Fruit fly (Drosophila melanogaster): ENCODE results near the gene CG12010.

The CG12010 gene

dm6 chr3L:3397849-3398248 is 23.8 kb downstream of the CG12010 start:
- no peak for TF ChIP-seq noc (tag; optimal IDR thresholded peaks at IDR 0.05)

DNA sequence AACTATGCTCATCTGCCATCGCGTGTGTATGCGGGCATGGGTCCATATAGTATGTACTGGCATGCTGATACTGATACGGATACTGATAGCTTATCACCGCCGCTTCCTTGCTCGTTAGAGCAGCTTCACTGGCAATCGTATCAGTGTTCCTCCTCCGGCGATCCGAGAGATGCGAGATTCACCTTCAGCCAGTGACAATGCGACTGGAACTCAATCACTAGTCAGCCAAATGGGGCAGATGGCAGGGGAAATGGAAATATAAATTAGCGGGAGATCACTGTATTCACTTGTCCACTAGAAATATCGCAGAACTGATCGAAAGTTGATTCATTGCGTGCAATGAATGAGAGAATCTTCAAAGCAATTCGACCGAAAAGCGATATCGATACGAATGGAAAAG is 24.4 kb downstream of the CG12010 start:
- no peak for TF ChIP-seq noc (tag; optimal IDR thresholded peaks at IDR 0.05)

DNA sequence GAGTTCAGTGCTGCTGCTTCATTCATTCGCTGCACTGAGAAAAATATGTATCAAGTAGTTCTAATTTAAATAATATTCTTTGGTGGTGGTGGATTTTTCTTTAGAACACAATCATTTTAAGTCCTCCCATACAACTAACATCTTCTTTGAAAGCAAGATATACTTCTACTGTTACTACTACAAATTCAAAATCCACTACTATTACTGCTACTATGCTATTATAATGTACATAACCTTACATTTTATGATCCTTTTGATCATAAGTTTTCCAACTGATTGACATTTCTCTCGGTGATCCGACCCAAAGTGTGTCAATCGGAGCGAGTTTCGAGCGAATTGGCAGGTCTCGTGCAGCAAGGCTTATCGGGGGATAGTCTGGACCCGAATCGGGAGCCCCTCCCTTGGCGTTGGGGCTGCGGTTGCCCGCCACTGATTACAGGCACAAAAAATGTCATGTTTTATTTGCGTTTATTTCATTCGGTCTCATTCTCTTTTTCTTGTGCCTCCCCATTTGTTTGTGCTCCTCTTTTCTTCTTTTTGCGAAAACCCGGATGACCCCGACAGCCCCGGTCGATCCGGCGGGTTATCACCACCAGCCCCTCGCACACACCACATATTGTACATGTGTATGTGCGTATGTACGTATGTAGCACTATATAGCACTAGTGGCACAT is 25.3 kb downstream of the CG12010 start:
- TF ChIP-seq noc (tag; optimal IDR thresholded peaks at IDR 0.05): peak; percentile 51

dm6 chr3L:3399923-3400309 is 25.8 kb downstream of the CG12010 start:
- TF ChIP-seq noc (tag; optimal IDR thresholded peaks at IDR 0.05): no peak

dm6 chr3L:3400555-3401198 is 26.6 kb downstream of the CG12010 start:
- no peak for TF ChIP-seq noc (tag; optimal IDR thresholded peaks at IDR 0.05)

DNA sequence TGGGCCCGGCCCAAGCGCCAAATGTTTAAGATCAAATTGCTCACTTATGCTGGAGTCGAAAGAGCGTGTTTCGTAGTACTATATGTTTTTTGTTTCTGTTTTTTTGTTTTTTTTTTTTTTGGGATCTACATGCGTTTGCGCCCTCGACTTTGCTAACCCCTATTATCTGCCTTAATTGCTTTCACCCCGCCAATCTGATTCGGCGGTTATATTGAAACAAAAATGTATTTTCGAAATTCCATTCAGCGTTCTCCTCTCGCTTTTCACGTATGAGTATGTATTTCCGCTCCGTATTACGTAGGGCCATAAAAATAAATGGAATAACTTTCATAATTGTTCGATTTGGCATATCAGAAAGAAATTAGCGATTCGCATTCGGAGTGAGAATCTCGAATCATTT is 31.5 kb downstream of the CG12010 start:
- no peak for TF ChIP-seq noc (tag; optimal IDR thresholded peaks at IDR 0.05)

DNA sequence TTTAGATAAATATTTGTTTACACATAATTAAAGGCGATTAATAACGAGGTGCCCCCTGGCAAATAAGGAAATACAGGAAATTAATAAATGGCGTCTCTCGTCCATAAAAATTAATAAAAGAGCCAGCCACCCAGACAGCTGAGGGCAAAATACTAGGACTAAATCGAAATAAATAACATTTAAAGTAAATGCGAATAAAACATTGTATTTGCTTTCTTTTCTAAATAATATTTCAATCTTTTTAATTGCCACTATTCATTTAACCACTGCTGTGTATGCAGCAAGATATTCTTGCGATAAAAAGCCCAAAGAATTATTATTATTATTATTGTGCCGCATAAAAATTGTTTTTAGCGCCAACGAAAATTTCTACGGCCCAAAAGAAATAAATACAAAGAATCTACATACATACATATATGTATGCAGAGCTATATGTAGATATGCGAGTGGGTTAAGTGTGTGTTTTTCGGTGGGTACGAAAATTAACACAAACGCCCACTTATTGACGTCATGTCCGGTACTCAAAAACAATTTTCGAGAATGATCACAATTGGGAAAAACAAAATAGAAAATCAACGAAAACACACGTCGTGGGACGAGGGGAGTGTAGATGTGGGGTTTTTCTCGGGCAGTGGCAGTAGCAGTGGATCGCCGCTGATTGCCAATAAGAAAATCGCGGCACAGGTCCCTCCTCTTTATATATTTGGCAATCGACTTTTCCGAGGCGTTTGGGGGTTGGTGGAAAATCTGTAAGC is 32.4 kb downstream of the CG12010 start:
- no peak for TF ChIP-seq noc (tag; optimal IDR thresholded peaks at IDR 0.05)

- peak; percentile 7 for TF ChIP-seq noc (tag; optimal IDR thresholded peaks at IDR 0.05)
Measured at dm6 chr3L:3407481-3407880, 33.4 kb downstream of the CG12010 start.

DNA sequence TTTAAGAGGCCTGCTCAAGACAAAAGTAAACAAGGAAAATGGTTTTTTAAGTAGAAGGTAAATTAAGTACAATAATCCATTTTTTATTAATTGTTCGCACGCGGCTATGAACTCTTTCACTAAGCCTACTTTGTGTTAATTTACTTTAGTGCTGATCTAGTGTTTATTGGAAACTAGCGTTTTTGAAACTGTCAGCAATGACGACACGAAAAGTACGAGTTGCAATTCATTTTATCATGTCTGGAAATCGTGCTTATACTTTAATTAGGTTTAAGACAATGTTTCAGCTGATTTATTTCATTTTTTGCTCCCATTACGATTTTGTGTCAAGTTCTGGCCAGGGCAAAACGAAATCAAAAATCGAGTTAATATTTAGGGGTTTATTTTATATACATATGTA is 34.1 kb downstream of the CG12010 start:
- no peak for TF ChIP-seq noc (tag; optimal IDR thresholded peaks at IDR 0.05)

DNA sequence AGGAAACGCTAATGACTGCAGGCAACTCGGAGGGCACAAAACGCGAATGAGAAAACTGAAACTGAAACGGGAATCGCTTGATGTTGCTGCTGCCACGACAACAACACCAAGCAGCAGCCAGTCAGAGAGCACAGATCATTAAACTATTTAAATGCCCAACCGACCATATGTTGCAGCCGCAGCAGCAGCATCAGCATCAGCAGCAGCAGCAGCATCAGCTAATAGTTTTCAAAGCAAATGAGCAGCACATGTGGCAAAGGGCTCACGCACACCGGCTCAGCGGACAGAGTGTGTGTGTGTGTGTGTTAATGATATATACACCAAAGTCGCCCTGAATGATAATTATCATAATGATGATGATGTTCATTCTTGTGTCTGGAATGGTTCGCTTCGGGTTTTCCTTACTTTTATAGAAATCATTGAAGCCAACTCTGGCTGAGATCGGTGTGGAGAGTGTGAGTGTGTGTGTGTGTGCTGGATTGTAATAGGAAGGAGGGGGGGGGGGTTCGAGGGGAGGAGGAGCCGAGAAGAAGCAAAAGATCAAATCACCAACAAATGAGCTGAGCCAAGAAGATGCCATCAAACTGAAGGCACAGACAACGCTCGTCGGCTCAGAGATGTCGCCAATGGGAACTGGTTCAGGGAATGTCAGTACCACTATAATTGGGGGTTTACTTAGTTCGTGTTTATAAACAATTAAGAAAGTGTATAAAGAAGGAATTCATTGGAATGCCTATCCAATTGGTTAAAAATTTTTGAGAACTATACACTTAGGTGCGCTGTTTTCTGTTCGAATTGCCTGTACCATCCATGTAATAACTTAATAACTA is 34.9 kb downstream of the CG12010 start:
- no peak for TF ChIP-seq noc (tag; optimal IDR thresholded peaks at IDR 0.05)

dm6 chr3L:3409626-3410301 is 35.7 kb downstream of the CG12010 start:
- no peak for TF ChIP-seq noc (tag; optimal IDR thresholded peaks at IDR 0.05)

dm6 chr3L:3410978-3411629 is 37.0 kb downstream of the CG12010 start:
- TF ChIP-seq noc (tag; optimal IDR thresholded peaks at IDR 0.05): no peak

- no peak for TF ChIP-seq noc (tag; optimal IDR thresholded peaks at IDR 0.05)
Measured at dm6 chr3L:3411699-3412098, 37.6 kb downstream of the CG12010 start.

DNA sequence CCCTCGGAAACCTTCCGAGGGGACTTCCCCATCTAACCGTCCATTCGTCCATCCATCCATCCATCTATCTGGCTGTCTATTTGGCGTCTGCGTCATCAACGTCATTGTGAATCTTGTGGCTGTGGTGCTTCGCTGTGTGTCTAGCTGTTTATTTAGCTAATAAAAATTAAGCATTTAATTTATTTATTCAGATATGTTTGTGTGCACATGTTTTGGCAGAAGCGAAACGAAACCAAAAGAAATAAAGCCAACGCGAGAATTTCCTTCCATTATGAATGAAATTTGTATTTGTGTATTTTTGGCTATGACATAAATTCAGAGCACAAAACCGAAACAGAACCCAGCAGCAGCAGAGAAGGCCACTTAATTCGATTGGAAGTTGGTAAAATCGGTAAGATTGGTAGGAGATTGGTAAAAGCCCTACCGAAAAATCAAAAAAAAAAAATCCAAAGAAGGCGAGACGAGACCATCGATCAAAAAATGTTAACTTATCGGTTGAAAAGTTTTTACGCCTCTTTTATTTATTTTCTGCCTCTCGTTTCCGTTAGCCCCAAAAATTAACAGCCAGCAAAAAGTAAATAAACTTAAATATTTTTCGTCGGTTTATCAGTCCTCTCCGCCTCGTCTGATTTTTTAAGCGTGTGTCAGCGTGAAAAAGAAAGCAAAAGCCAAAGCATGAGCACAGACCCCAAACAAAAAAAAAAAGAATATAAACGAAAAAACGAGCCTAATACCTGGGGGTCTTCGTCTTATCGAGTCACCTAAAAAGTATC is 40.9 kb downstream of the CG12010 start:
- TF ChIP-seq noc (tag; optimal IDR thresholded peaks at IDR 0.05): no peak
